Worm (Caenorhabditis elegans): Measurements from ENCODE around the gene Y73B6BL.23.

Y73B6BL.23 gene

DNA sequence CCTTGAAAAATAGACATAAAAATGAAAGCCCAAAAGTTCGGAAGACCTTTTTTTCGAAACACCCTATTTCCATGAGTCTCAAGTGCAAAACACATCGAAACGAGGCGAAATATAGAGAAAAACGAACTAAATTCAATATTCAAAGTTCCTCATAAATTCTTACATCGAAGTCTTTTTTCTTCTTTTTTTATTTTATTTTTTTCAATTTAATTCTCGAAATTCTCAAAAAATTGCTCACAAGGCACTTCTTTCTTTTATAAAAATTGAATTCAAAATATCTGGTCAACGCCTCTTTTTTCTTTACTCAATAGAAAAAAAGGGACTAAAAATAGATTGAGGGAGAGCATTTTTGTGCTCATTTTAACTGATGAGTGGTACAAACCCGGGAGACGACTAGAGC lies 23.7 kb downstream of the Y73B6BL.23 start:
- no peak for TF ChIP-seq aly-1 (tag; optimal IDR thresholded peaks at IDR 0.05)
- TF ChIP-seq hnd-1 (tag; optimal IDR thresholded peaks at IDR 0.05), result no peak
- TF ChIP-seq flt-1 (GFP tag; IDR thresholded peaks at IDR 0.05), result no peak
- TF ChIP-seq hmg-4 (GFP tag; optimal IDR thresholded peaks at IDR 0.05), result no peak
- no peak for TF ChIP-seq F13C5.2 (tag; optimal IDR thresholded peaks at IDR 0.05)
- TF ChIP-seq tra-4 (tag; optimal IDR thresholded peaks at IDR 0.05), result no peak
- TF ChIP-seq ets-7 (tag; optimal IDR thresholded peaks at IDR 0.05), result no peak
- TF ChIP-seq hmbx-1 (tag; optimal IDR thresholded peaks at IDR 0.05), result no peak
- no peak for TF ChIP-seq ama-1 (optimal IDR thresholded peaks at IDR 0.05)
- no peak for TF ChIP-seq ceh-36 (tag; optimal IDR thresholded peaks at IDR 0.05)
- no peak for TF ChIP-seq tbx-37 (GFP tag; conservative IDR thresholded peaks at IDR 0.05)
- TF ChIP-seq sea-1 (GFP tag; conservative IDR thresholded peaks at IDR 0.05), result no peak
- no peak for TF ChIP-seq B0310.2 (tag; optimal IDR thresholded peaks at IDR 0.05)
- no peak for TF ChIP-seq scrt-1 (GFP tag; IDR thresholded peaks at IDR 0.05)
- TF ChIP-seq ceh-13 (GFP tag; optimal IDR thresholded peaks at IDR 0.05), result no peak
- no peak for TF ChIP-seq pes-1 (GFP tag; IDR thresholded peaks at IDR 0.05)

ce11 chrIV:6393329-6393728 lies 25.6 kb downstream of the Y73B6BL.23 start:
- TF ChIP-seq ama-1 (optimal IDR thresholded peaks at IDR 0.05) (no peak), B0310.2 (tag; optimal IDR thresholded peaks at IDR 0.05) (no peak), flt-1 (GFP tag; IDR thresholded peaks at IDR 0.05) (no peak), scrt-1 (GFP tag; IDR thresholded peaks at IDR 0.05) (no peak), tra-4 (tag; optimal IDR thresholded peaks at IDR 0.05) (no peak), F13C5.2 (tag; optimal IDR thresholded peaks at IDR 0.05) (no peak), ets-7 (tag; optimal IDR thresholded peaks at IDR 0.05) (no peak), hmbx-1 (tag; optimal IDR thresholded peaks at IDR 0.05) (no peak), aly-1 (tag; optimal IDR thresholded peaks at IDR 0.05) (no peak), ceh-36 (tag; optimal IDR thresholded peaks at IDR 0.05) (no peak), tbx-11 (GFP tag; IDR thresholded peaks at IDR 0.05) (no peak), tbx-37 (GFP tag; conservative IDR thresholded peaks at IDR 0.05) (no peak), ceh-13 (GFP tag; optimal IDR thresholded peaks at IDR 0.05) (no peak), hnd-1 (tag; optimal IDR thresholded peaks at IDR 0.05) (no peak), pes-1 (GFP tag; IDR thresholded peaks at IDR 0.05) (no peak), hmg-4 (GFP tag; optimal IDR thresholded peaks at IDR 0.05) (no peak), sea-1 (GFP tag; conservative IDR thresholded peaks at IDR 0.05) (no peak)

ce11 chrIV:6391566-6391965 lies 27.3 kb downstream of the Y73B6BL.23 start:
- no peak for TF ChIP-seq ama-1 (optimal IDR thresholded peaks at IDR 0.05)
- TF ChIP-seq sea-1 (GFP tag; conservative IDR thresholded peaks at IDR 0.05), result no peak
- no peak for TF ChIP-seq aly-1 (tag; optimal IDR thresholded peaks at IDR 0.05)
- no peak for TF ChIP-seq hmg-4 (GFP tag; optimal IDR thresholded peaks at IDR 0.05)
- no peak for TF ChIP-seq flt-1 (GFP tag; IDR thresholded peaks at IDR 0.05)
- no peak for TF ChIP-seq ets-7 (tag; optimal IDR thresholded peaks at IDR 0.05)
- no peak for TF ChIP-seq ceh-13 (GFP tag; optimal IDR thresholded peaks at IDR 0.05)
- TF ChIP-seq F13C5.2 (tag; optimal IDR thresholded peaks at IDR 0.05), result no peak
- TF ChIP-seq tra-4 (tag; optimal IDR thresholded peaks at IDR 0.05), result no peak
- TF ChIP-seq hmbx-1 (tag; optimal IDR thresholded peaks at IDR 0.05), result no peak
- no peak for TF ChIP-seq hnd-1 (tag; optimal IDR thresholded peaks at IDR 0.05)
- TF ChIP-seq ceh-36 (tag; optimal IDR thresholded peaks at IDR 0.05), result no peak
- TF ChIP-seq B0310.2 (tag; optimal IDR thresholded peaks at IDR 0.05), result no peak
- no peak for TF ChIP-seq pes-1 (GFP tag; IDR thresholded peaks at IDR 0.05)

DNA sequence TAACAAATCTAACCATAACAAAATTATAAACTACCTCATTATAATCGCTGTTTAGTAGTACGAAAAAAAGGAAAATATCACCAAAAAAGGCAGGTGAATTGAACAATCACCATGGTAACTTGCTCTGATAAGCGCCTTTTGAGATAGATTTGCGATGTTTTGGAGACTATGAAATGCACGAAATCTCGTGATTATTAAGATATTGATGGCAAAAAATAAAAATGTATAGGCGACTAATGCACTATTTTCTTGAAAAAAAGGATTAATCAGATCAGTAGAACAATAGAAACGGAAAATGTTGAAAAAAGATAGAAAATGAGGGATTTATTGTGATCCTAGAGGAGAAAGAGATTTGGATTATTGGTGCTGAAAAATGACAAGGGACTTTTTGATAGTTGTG lies 30.3 kb downstream of the Y73B6BL.23 start:
- TF ChIP-seq flt-1 (GFP tag; IDR thresholded peaks at IDR 0.05) (no peak), ets-7 (tag; optimal IDR thresholded peaks at IDR 0.05) (no peak), hmbx-1 (tag; optimal IDR thresholded peaks at IDR 0.05) (no peak), B0310.2 (tag; optimal IDR thresholded peaks at IDR 0.05) (no peak), F13C5.2 (tag; optimal IDR thresholded peaks at IDR 0.05) (no peak), ama-1 (optimal IDR thresholded peaks at IDR 0.05) (no peak), tra-4 (tag; optimal IDR thresholded peaks at IDR 0.05) (no peak), pes-1 (GFP tag; IDR thresholded peaks at IDR 0.05) (no peak), ceh-13 (GFP tag; optimal IDR thresholded peaks at IDR 0.05) (no peak), sea-1 (GFP tag; conservative IDR thresholded peaks at IDR 0.05) (no peak), scrt-1 (GFP tag; IDR thresholded peaks at IDR 0.05) (no peak), tbx-37 (GFP tag; conservative IDR thresholded peaks at IDR 0.05) (no peak), hmg-4 (GFP tag; optimal IDR thresholded peaks at IDR 0.05) (no peak), hnd-1 (tag; optimal IDR thresholded peaks at IDR 0.05) (no peak), ceh-36 (tag; optimal IDR thresholded peaks at IDR 0.05) (no peak)

DNA sequence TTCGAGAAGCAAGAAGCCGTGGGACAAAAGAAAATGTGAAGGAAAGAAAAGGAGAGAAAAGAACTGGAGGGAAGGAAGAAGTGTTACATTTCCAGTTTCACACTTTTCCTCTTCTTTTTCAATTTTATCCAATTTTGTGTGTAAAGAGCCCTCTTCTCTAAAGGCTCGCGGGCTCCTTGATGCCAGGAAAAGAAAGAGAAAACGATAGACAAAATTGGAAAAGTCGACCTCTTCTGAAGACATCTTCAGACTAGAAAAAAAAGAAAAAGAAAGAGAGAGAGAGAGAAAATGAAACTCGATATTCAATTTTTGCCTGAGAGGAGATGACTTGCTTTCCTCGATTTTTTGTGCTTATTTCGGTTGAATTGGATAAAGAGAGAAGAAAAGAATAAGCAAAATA lies 33.9 kb downstream of the Y73B6BL.23 start:
- TF ChIP-seq aly-1 (tag; optimal IDR thresholded peaks at IDR 0.05), result no peak
- no peak for TF ChIP-seq ets-7 (tag; optimal IDR thresholded peaks at IDR 0.05)
- no peak for TF ChIP-seq scrt-1 (GFP tag; IDR thresholded peaks at IDR 0.05)
- no peak for TF ChIP-seq sea-1 (GFP tag; conservative IDR thresholded peaks at IDR 0.05)
- TF ChIP-seq F13C5.2 (tag; optimal IDR thresholded peaks at IDR 0.05), result no peak
- TF ChIP-seq ceh-13 (GFP tag; optimal IDR thresholded peaks at IDR 0.05), result no peak
- no peak for TF ChIP-seq pes-1 (GFP tag; IDR thresholded peaks at IDR 0.05)
- TF ChIP-seq B0310.2 (tag; optimal IDR thresholded peaks at IDR 0.05), result no peak
- no peak for TF ChIP-seq hmbx-1 (tag; optimal IDR thresholded peaks at IDR 0.05)
- no peak for TF ChIP-seq ama-1 (optimal IDR thresholded peaks at IDR 0.05)
- no peak for TF ChIP-seq hmg-4 (GFP tag; optimal IDR thresholded peaks at IDR 0.05)

- TF ChIP-seq ceh-13 (GFP tag; optimal IDR thresholded peaks at IDR 0.05) (no peak), ama-1 (optimal IDR thresholded peaks at IDR 0.05) (no peak)
These were observed 34.9 kb downstream of the Y73B6BL.23 start, which contains the start of gene shl-1 for ce11 chrIV:6383970-6384369. Gene shl-1, minus strand, starts transcription at chrIV:6384070.

DNA sequence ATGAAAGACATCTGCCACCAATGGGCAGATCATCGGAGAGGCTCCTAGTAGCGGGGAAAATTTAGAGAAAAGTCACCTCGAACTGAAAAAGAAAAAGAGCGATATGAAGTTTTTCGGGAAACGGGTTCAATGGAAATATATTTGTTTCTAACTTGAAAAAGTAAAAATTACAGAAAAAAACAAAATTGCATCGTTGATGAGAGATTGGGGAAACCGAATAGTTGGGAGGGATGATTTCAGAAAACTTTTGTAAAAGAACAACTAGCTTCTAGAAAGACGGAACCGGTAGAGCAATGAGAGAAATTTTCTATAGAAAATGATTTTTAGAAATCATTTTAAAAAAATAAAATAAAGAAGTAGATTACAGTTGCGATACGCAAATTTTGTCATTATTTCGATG lies 40.5 kb downstream of the Y73B6BL.23 start:
- TF ChIP-seq tbx-37 (GFP tag; conservative IDR thresholded peaks at IDR 0.05) (no peak), scrt-1 (GFP tag; IDR thresholded peaks at IDR 0.05) (no peak), hmg-4 (GFP tag; optimal IDR thresholded peaks at IDR 0.05) (no peak), ceh-13 (GFP tag; optimal IDR thresholded peaks at IDR 0.05) (no peak), sea-1 (GFP tag; conservative IDR thresholded peaks at IDR 0.05) (no peak), flt-1 (GFP tag; IDR thresholded peaks at IDR 0.05) (no peak)
